Worm (Caenorhabditis elegans): ENCODE data around the gene rps-23.
A peak's percentile ranks its signal among the peaks of the same experiment; 100 is the strongest.

rps-23 gene

DNA sequence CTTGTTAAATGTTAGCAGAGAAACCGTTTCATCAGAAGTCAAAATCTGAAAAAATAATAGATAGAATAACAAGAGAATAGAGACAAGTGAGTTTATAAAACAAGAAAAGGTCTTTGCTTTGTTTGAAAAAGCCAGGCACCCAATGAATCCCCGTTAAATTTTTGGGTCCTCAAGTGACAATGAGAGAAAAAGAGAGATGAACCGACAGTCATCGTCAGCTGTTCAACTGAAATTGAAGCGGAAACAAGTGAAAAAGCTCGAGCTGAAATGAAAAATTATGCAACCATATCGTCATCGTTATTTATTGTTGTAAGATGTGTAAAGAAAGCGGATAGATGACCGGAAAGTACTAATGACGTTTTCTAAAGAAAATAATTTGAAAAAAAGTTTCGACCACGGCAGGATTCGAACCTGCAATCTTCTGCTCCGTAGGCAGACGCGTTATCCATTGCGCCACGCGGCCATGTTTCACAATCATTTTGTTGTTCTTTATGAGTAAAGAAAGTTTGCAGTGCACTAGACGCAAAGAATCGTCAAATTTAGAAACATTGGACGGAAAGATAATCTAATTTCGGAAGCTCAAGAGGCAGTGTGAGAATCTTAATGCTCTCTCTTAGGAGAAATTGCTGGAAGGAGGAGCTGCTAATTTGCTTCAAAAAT, 26.8 kb upstream of the rps-23 start, which contains the start of gene F08G5.3 (continued):
- TF ChIP-seq ZK185.1 (tag; optimal IDR thresholded peaks at IDR 0.05; ENCODE audit: poor library complexity, severe bottlenecking): peak; percentile 63
- peak; percentile 83 for TF ChIP-seq T07F8.4 (tag; optimal IDR thresholded peaks at IDR 0.05)
- 0 out of 2 replicates have a peak, but pooled peaks have one; percentile 43 for TF ChIP-seq Y53F4B.3 (GFP tag; IDR thresholded peaks at IDR 0.05)
- TF ChIP-seq ceh-58 (GFP tag; IDR thresholded peaks at IDR 0.05): no peak
- peak; percentile 77 for TF ChIP-seq nhr-90 (tag; optimal IDR thresholded peaks at IDR 0.05)
- TF ChIP-seq T26A5.8 (tag; optimal IDR thresholded peaks at IDR 0.05): peak; percentile 45
- TF ChIP-seq ccch-3 (GFP tag; optimal IDR thresholded peaks at IDR 0.05): no peak
- TF ChIP-seq F37B4.10 (GFP tag; IDR thresholded peaks at IDR 0.05): 0 out of 2 replicates have a peak, but pooled peaks have one; percentile 59
- peak; percentile 43 for TF ChIP-seq lsl-1 (GFP tag; optimal IDR thresholded peaks at IDR 0.05)
- TF ChIP-seq ceh-27 (GFP tag; optimal IDR thresholded peaks at IDR 0.05): peak; percentile 46
- TF ChIP-seq D2030.7 (GFP tag; IDR thresholded peaks at IDR 0.05): peak; percentile 91
- TF ChIP-seq tbp1 (GFP tag; optimal IDR thresholded peaks at IDR 0.05): peak; percentile 94

DNA sequence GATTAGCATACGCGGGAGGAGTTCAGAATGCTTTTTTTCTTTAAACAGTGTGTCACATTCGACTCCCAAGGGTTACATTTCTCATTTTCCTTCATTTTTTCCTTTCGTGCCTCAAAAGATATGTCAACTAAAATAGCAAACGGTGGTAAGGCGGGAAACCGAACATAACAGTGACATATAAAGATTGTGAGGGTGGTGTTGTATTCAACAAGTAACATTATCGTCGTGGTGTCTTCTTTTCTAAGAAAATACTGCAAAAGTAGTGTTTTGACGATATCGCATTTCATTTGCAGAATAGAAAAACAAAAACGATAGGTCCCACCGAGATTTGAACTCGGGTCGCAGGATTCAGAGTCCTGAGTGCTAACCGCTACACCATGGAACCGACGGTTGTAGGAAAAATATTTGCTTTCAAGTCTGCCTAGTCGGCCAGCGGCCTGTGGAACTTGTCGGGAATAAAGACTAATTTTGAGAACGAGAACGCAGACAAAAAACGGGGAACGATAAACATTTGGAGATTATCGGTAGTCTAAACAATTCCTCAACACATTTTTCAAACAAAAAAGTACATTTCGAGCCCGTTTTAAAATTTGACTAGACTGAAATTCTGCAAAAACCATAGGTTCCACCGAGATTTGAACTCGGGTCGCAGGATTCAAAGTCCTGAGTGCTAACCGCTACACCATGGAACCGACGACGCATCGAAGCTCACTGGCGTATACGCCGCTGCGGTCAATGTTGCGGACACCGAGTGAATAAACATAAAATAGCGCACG, 26.0 kb upstream of the rps-23 start:
- TF ChIP-seq snpc-4 (GFP tag; optimal IDR thresholded peaks at IDR 0.05) (peak; percentile 66), snpc-4 (tag; optimal IDR thresholded peaks at IDR 0.05) (peak; percentile 62 to 91 (median 88)), rpc-1 (optimal IDR thresholded peaks at IDR 0.05) (peak; percentile 71), rpc-1 (tag; optimal IDR thresholded peaks at IDR 0.05) (peak; percentile 80), madf-10 (tag; optimal IDR thresholded peaks at IDR 0.05) (no peak), mxl-1 (tag; optimal IDR thresholded peaks at IDR 0.05) (peak; percentile 40), nhr-120 (GFP tag; IDR thresholded peaks at IDR 0.05) (no peak), madf-6 (GFP tag; IDR thresholded peaks at IDR 0.05) (peak; percentile 40), ztf-26 (tag; optimal IDR thresholded peaks at IDR 0.05) (peak; percentile 12), aptf-3 (GFP tag; IDR thresholded peaks at IDR 0.05) (no peak), madf-8 (GFP tag; conservative IDR thresholded peaks at IDR 0.05) (no peak), ZK185.1 (tag; optimal IDR thresholded peaks at IDR 0.05; ENCODE audit: poor library complexity, severe bottlenecking) (peak; percentile 43), B0261.1 (tag; optimal IDR thresholded peaks at IDR 0.05) (peak; percentile 94), ztf-18 (tag; optimal IDR thresholded peaks at IDR 0.05) (peak; percentile 51), B0336.3 (GFP tag; IDR thresholded peaks at IDR 0.05) (peak; percentile 33; the same call in 1 of the 2 replicates), F22D6.2 (tag; optimal IDR thresholded peaks at IDR 0.05) (no peak), lin-26 (GFP tag; IDR thresholded peaks at IDR 0.05) (peak; percentile 77), lsl-1 (GFP tag; optimal IDR thresholded peaks at IDR 0.05) (peak; percentile 41), dox-1 (GFP tag; IDR thresholded peaks at IDR 0.05) (peak; percentile 50), let-526 (GFP tag; IDR thresholded peaks at IDR 0.05) (0 out of 2 replicates have a peak, but pooled peaks have one; percentile 24), F33H1.4 (GFP tag; IDR thresholded peaks at IDR 0.05) (peak; percentile 31; the same call in 1 of the 2 replicates), mcd-1 (GFP tag; IDR thresholded peaks at IDR 0.05) (peak; percentile 40; the same call in 1 of the 2 replicates), snpc-1.1 (tag; optimal IDR thresholded peaks at IDR 0.05; ENCODE audit: insufficient read depth) (peak; percentile 86), nhr-80 (tag; optimal IDR thresholded peaks at IDR 0.05) (peak; percentile 10), T26A5.8 (tag; optimal IDR thresholded peaks at IDR 0.05) (peak; percentile 3), snpc-3.4 (tag; optimal IDR thresholded peaks at IDR 0.05) (peak; percentile 62), him-1 (tag; optimal IDR thresholded peaks at IDR 0.05) (peak; percentile 71), attf-5 (GFP tag; optimal IDR thresholded peaks at IDR 0.05) (peak; percentile 19), dpl-1 (GFP tag; optimal IDR thresholded peaks at IDR 0.05) (no peak), D2030.7 (GFP tag; IDR thresholded peaks at IDR 0.05) (peak; percentile 28; the same call in 1 of the 2 replicates), nfyb-1 (GFP tag; IDR thresholded peaks at IDR 0.05) (peak; percentile 41; the same call in 1 of the 2 replicates), C06A6.2 (GFP tag; conservative IDR thresholded peaks at IDR 0.05) (no peak), die-1 (tag; optimal IDR thresholded peaks at IDR 0.05) (peak; percentile 60), attf-6 (GFP tag; IDR thresholded peaks at IDR 0.05) (0 out of 2 replicates have a peak, but pooled peaks have one; percentile 40), B0035.1 (tag; optimal IDR thresholded peaks at IDR 0.05) (no peak), dpff-1 (tag; optimal IDR thresholded peaks at IDR 0.05) (no peak), sea-2 (GFP tag; IDR thresholded peaks at IDR 0.05) (no peak)

Data from whole organism, young adult.